Fruit fly (Drosophila melanogaster): ENCODE measurements around the gene OdsH.
A peak's percentile ranks its signal among the peaks of the same experiment; 100 is the strongest.

OdsH gene

dm6 chrX:17741019-17741863 is 49.6 kb upstream of the OdsH start (continued):
- peak; percentile 13 for TF ChIP-seq CG7556 (GFP tag; optimal IDR thresholded peaks at IDR 0.05)
- peak in 1 of 2 experiments; percentile 1 for TF ChIP-seq Hr51 (GFP tag; optimal IDR thresholded peaks at IDR 0.05)
- TF ChIP-seq dpn (GFP tag; optimal IDR thresholded peaks at IDR 0.05) = no peak

dm6 chrX:17741864-17742297 is 48.9 kb upstream of the OdsH start:
- TF ChIP-seq Ravus (GFP tag; IDR thresholded peaks at IDR 0.05) (no peak), CG6683 (GFP tag; optimal IDR thresholded peaks at IDR 0.05) (no peak), vnd (GFP tag; IDR thresholded peaks at IDR 0.05; ENCODE audit: partially characterized antibody) (no peak), CG10654 (GFP tag; optimal IDR thresholded peaks at IDR 0.05) (no peak), otp (GFP tag; IDR thresholded peaks at IDR 0.05) (0 out of 3 replicates have a peak, but pooled peaks have one; percentile 4), CG4424 (GFP tag; optimal IDR thresholded peaks at IDR 0.05) (no peak), CG11247 (GFP tag; IDR thresholded peaks at IDR 0.05) (no peak), ato (GFP tag; IDR thresholded peaks at IDR 0.05; ENCODE audit: partially characterized antibody) (no peak), CG3065 (GFP tag; optimal IDR thresholded peaks at IDR 0.05) (no peak), sim (GFP tag; IDR thresholded peaks at IDR 0.05) (no peak), CG6654 (GFP tag; optimal IDR thresholded peaks at IDR 0.05) (no peak), CG8944 (GFP tag; optimal IDR thresholded peaks at IDR 0.05) (no peak), Blimp-1 (GFP tag; optimal IDR thresholded peaks at IDR 0.05) (no peak), onecut (GFP tag; IDR thresholded peaks at IDR 0.05) (no peak), exex (tag; optimal IDR thresholded peaks at IDR 0.05) (peak; percentile 2), Abd-B (GFP tag; optimal IDR thresholded peaks at IDR 0.05) (no peak), CG6813 (GFP tag; optimal IDR thresholded peaks at IDR 0.05) (no peak), CG17328 (GFP tag; IDR thresholded peaks at IDR 0.05) (no peak; the same call in 1 of the 2 replicates), CG4707 (GFP tag; optimal IDR thresholded peaks at IDR 0.05) (peak; percentile 78), al (GFP tag; IDR thresholded peaks at IDR 0.05) (no peak), Ets65A (GFP tag) (peak; percentile 46), CG2199 (GFP tag; IDR thresholded peaks at IDR 0.05) (peak; percentile 19; the same call in 1 of the 3 replicates), dmrt11E (tag; optimal IDR thresholded peaks at IDR 0.05) (peak; percentile 2), CG6689 (GFP tag; IDR thresholded peaks at IDR 0.05) (no peak), CG14965 (GFP tag; optimal IDR thresholded peaks at IDR 0.05; ENCODE audit: borderline replicate concordance) (no peak), CG30403 (GFP tag; optimal IDR thresholded peaks at IDR 0.05) (no peak), CkIIα-i1 (GFP tag; IDR thresholded peaks at IDR 0.05) (no peak), CG7271 (tag; optimal IDR thresholded peaks at IDR 0.05) (no peak), Drgx (GFP tag; IDR thresholded peaks at IDR 0.05) (no peak), CG13287 (GFP tag; IDR thresholded peaks at IDR 0.05; ENCODE audit: partially characterized antibody) (no peak), lmd (GFP tag; IDR thresholded peaks at IDR 0.05) (no peak), bbx (GFP tag; IDR thresholded peaks at IDR 0.05; ENCODE audit: partially characterized antibody) (no peak), CG15696 (tag; optimal IDR thresholded peaks at IDR 0.05) (no peak), pros (GFP tag; optimal IDR thresholded peaks at IDR 0.05) (peak; percentile 77), chm (GFP tag; IDR thresholded peaks at IDR 0.05) (0 out of 2 replicates have a peak, but pooled peaks have one; percentile 15), Med (GFP tag) (peak; percentile 68), Camta (GFP tag; optimal IDR thresholded peaks at IDR 0.05) (no peak), CG32767 (GFP tag; IDR thresholded peaks at IDR 0.05) (no peak), dimm (GFP tag; IDR thresholded peaks at IDR 0.05) (no peak), CG2129 (GFP tag; IDR thresholded peaks at IDR 0.05; ENCODE audit: partially characterized antibody) (no peak), CG8478 (optimal IDR thresholded peaks at IDR 0.05) (no peak), Xrp1 (GFP tag; IDR thresholded peaks at IDR 0.05) (no peak; the same call in 1 of the 2 replicates), cg (GFP tag; optimal IDR thresholded peaks at IDR 0.05) (peak; percentile 17), tgo (GFP tag; IDR thresholded peaks at IDR 0.05) (no peak), her (GFP tag; optimal IDR thresholded peaks at IDR 0.05) (no peak)
